Worm (Caenorhabditis elegans): ENCODE data around the gene R10D12.6.

- TF ChIP-seq hmg-4 (GFP tag; optimal IDR thresholded peaks at IDR 0.05): no peak
- TF ChIP-seq ets-7 (tag; optimal IDR thresholded peaks at IDR 0.05): no peak
- no peak for TF ChIP-seq ceh-13 (GFP tag; optimal IDR thresholded peaks at IDR 0.05)
- no peak for TF ChIP-seq ama-1 (optimal IDR thresholded peaks at IDR 0.05)
- no peak for TF ChIP-seq B0310.2 (tag; optimal IDR thresholded peaks at IDR 0.05)
- no peak for TF ChIP-seq ceh-36 (tag; optimal IDR thresholded peaks at IDR 0.05)
Observed at ce11 chrV:13936052-13936451, 13.1 kb upstream of the R10D12.6 start.

Data from whole organism, early embryonic.